Worm (Caenorhabditis elegans) whole organism, L2 larva: ENCODE data around the gene vha-14.

Experiments used
- C34F6.9 ChIP-seq: fragments of 150-350 bp; optimal IDR thresholded peaks from 2 replicates; lab custom pipeline; 2014; ENCODE audit warnings: missing biosample characterization, missing genetic modification characterization
- ZK546.5 ChIP-seq: sonication (generic microtip); optimal IDR thresholded peaks from 2 replicates; lab custom pipeline; 2017; ENCODE audit warnings: missing biosample characterization, missing genetic modification characterization
- alr-1 ChIP-seq: fragments of 150-350 bp; optimal IDR thresholded peaks from 2 replicates; lab custom pipeline; 2014; ENCODE audit warnings: missing biosample characterization, missing genetic modification characterization
- aly-2 ChIP-seq: fragments of 150-350 bp; optimal IDR thresholded peaks from 2 replicates; lab custom pipeline; 2014; ENCODE audit warnings: missing biosample characterization, missing genetic modification characterization
- ama-1 ChIP-seq: fragments of 150-350 bp; optimal IDR thresholded peaks from 2 replicates; lab custom pipeline; 2018; ENCODE audit warnings: inconsistent platforms
- ceh-82 ChIP-seq: fragments of 150-350 bp; optimal IDR thresholded peaks from 2 replicates; lab custom pipeline; 2014; ENCODE audit warnings: missing biosample characterization, missing genetic modification characterization
- crh-2 ChIP-seq: sonication (generic microtip); optimal IDR thresholded peaks from 2 replicates; lab custom pipeline; 2017; ENCODE audit warnings: missing biosample characterization, missing genetic modification characterization
- dmd-4 ChIP-seq: sonication (generic microtip); optimal IDR thresholded peaks from 2 replicates; lab custom pipeline; 2017; ENCODE audit warnings: missing biosample characterization, missing genetic modification characterization
- egl-27 ChIP-seq: sonication (generic microtip); optimal IDR thresholded peaks from 3 replicates; lab custom pipeline; 2017; ENCODE audit warnings: missing biosample characterization, missing genetic modification reagents, missing genetic modification characterization
- elt-1 ChIP-seq: fragments of 150-350 bp; optimal IDR thresholded peaks from 2 replicates; lab custom pipeline; 2014; ENCODE audit warnings: missing biosample characterization, missing genetic modification characterization
- gmeb-1 ChIP-seq: fragments of 150-350 bp; optimal IDR thresholded peaks from 2 replicates; lab custom pipeline; 2014; ENCODE audit warnings: missing biosample characterization, missing genetic modification characterization
- lin-11 ChIP-seq: fragments of 150-350 bp; sonication (generic microtip); optimal IDR thresholded peaks from 2 replicates; lab custom pipeline; 2014; ENCODE audit warnings: missing biosample characterization, missing genetic modification characterization, inconsistent platforms, mixed read lengths
- lin-13 ChIP-seq: fragments of 150-350 bp; optimal IDR thresholded peaks from 2 replicates; lab custom pipeline; 2014; ENCODE audit warnings: missing biosample characterization, missing genetic modification reagents, missing genetic modification characterization
- lin-39 ChIP-seq: fragments of 150-350 bp; optimal IDR thresholded peaks from 2 replicates; lab custom pipeline; 2014; ENCODE audit warnings: missing biosample characterization, missing genetic modification reagents, missing genetic modification characterization
- lsy-2 ChIP-seq, 2 experiments: fragments of 150-350 bp in 1 of 2; sonication (generic microtip) in 1 of 2; optimal IDR thresholded peaks; 2 replicates each; lab custom pipeline; 2014 to 2017; ENCODE audit warnings: missing biosample characterization in 2 of 2, missing genetic modification characterization in 2 of 2
- mab-5 ChIP-seq: fragments of 150-350 bp; optimal IDR thresholded peaks from 2 replicates; lab custom pipeline; 2014; ENCODE audit warnings: missing biosample characterization, missing genetic modification characterization
- mbf-1 ChIP-seq: sonication (generic microtip); optimal IDR thresholded peaks from 2 replicates; lab custom pipeline; 2017; ENCODE audit warnings: missing biosample characterization, missing genetic modification characterization
- mdl-1 ChIP-seq, 2 experiments: fragments of 150-350 bp in 1 of 2; sonication (generic microtip) in 1 of 2; optimal IDR thresholded peaks; 2 replicates each; lab custom pipeline; 2017; ENCODE audit warnings: missing biosample characterization in 2 of 2, missing genetic modification characterization in 2 of 2
- nhr-10 ChIP-seq: sonication (generic microtip); optimal IDR thresholded peaks from 2 replicates; lab custom pipeline; 2017; ENCODE audit warnings: missing biosample characterization, missing genetic modification characterization
- nhr-129 ChIP-seq: fragments of 150-350 bp; optimal IDR thresholded peaks from 2 replicates; lab custom pipeline; 2014; ENCODE audit warnings: missing biosample characterization, missing genetic modification characterization
- nhr-23 ChIP-seq: fragments of 150-350 bp; optimal IDR thresholded peaks from 2 replicates; lab custom pipeline; 2014; ENCODE audit warnings: missing biosample characterization, missing genetic modification reagents, missing genetic modification characterization
- nhr-237 ChIP-seq: fragments of 150-350 bp; optimal IDR thresholded peaks from 2 replicates; lab custom pipeline; 2014; ENCODE audit warnings: missing biosample characterization, missing genetic modification characterization
- nhr-25 ChIP-seq: fragments of 150-350 bp; sonication (generic microtip); optimal IDR thresholded peaks from 3 replicates; lab custom pipeline; 2014; ENCODE audit warnings: missing biosample characterization, missing genetic modification characterization
- nhr-6 ChIP-seq: fragments of 150-350 bp; optimal IDR thresholded peaks from 2 replicates; lab custom pipeline; 2014; ENCODE audit warnings: missing biosample characterization, missing genetic modification characterization
- nhr-77 ChIP-seq: fragments of 150-350 bp; optimal IDR thresholded peaks from 2 replicates; lab custom pipeline; 2014; ENCODE audit warnings: missing biosample characterization, missing genetic modification characterization
- sma-3 ChIP-seq: sonication (generic microtip); optimal IDR thresholded peaks from 2 replicates; lab custom pipeline; 2016; ENCODE audit warnings: missing genetic modification reagents, missing genetic modification characterization, missing compliant biosample characterization
- sma-9 ChIP-seq, 2 experiments: fragments of 150-350 bp in 1 of 2; sonication (generic microtip) in 1 of 2; optimal IDR thresholded peaks; 2 replicates each; lab custom pipeline; 2014 to 2016; ENCODE audit warnings: missing genetic modification characterization in 2 of 2, mild to moderate bottlenecking in 1 of 2, missing biosample characterization in 1 of 2, missing compliant biosample characterization in 1 of 2, missing genetic modification reagents in 1 of 2, moderate library complexity in 1 of 2
- snpc-4 ChIP-seq: fragments of 150-350 bp; optimal IDR thresholded peaks from 2 replicates; lab custom pipeline; 2014; ENCODE audit warnings: missing biosample characterization, missing genetic modification characterization
- unc-39 ChIP-seq: fragments of 150-350 bp; optimal IDR thresholded peaks from 2 replicates; lab custom pipeline; 2014; ENCODE audit warnings: missing biosample characterization, missing genetic modification characterization
- unc-55 ChIP-seq: fragments of 150-350 bp; sonication (generic microtip); optimal IDR thresholded peaks from 3 replicates; lab custom pipeline; 2014; ENCODE audit warnings: missing biosample characterization, missing genetic modification reagents, missing genetic modification characterization
- ztf-1 ChIP-seq: fragments of 200-800 bp; sonication (Bioruptor generic); conservative IDR thresholded peaks from 2 replicates; pipeline ENCODE4 v1.3.6; 2022; ENCODE audit warnings: missing genetic modification characterization, missing compliant biosample characterization
- ztf-11 ChIP-seq: sonication (generic microtip); optimal IDR thresholded peaks from 2 replicates; lab custom pipeline; 2017; ENCODE audit warnings: missing biosample characterization, missing genetic modification characterization

Gene vha-14

ce11 chrIII:9523581-9523980, 15.7 kb downstream of the vha-14 start, which contains the start of gene mrps-23:
mrps-23 (minus strand) TSS chrIII:9523672.
- peak; percentile 24 for TF ChIP-seq unc-55
- TF ChIP-seq mab-5 (tag; lab: Kevin White, UChicago): no peak
- no peak for TF ChIP-seq ztf-11 (tag; lab: Kevin White, UChicago)
- no peak for TF ChIP-seq lin-11 (tag; lab: Kevin White, UChicago)
- TF ChIP-seq lsy-2 (tag; optimal IDR thresholded peaks at IDR 0.05; lab: Kevin White, UChicago): peak in 1 of 2 experiments; percentile 31
- TF ChIP-seq mbf-1 (tag; lab: Kevin White, UChicago): no peak
- TF ChIP-seq nhr-25 (tag; lab: Kevin White, UChicago): peak; percentile 14

- TF ChIP-seq alr-1 (tag; lab: Kevin White, UChicago) (no peak), gmeb-1 (tag; lab: Kevin White, UChicago) (no peak), sma-3 (GFP tag; lab: Kevin White, UChicago) (no peak), egl-27 (tag; lab: Kevin White, UChicago) (no peak), nhr-6 (tag; lab: Kevin White, UChicago) (no peak), lin-11 (tag; lab: Kevin White, UChicago) (no peak), dmd-4 (tag; lab: Kevin White, UChicago) (no peak), nhr-10 (tag; lab: Kevin White, UChicago) (no peak), snpc-4 (tag; lab: Kevin White, UChicago) (no peak), elt-1 (tag; lab: Kevin White, UChicago) (no peak), unc-39 (no peak), nhr-237 (tag; lab: Kevin White, UChicago) (no peak), ama-1 (no peak), nhr-23 (tag; lab: Kevin White, UChicago) (no peak), ZK546.5 (tag; lab: Kevin White, UChicago) (no peak), ztf-1 (GFP tag; lab: Robert Waterston, UW) (no peak), nhr-25 (tag; lab: Kevin White, UChicago) (no peak)
Measured at ce11 chrIII:9525252-9525651, 17.4 kb downstream of the vha-14 start, which contains the start of gene trpp-3. trpp-3 (plus strand) TSS chrIII:9525552.

ce11 chrIII:9526851-9527250, 19.0 kb downstream of the vha-14 start, which contains the start of gene ZK1098.6:
ZK1098.6 (plus strand) TSS chrIII:9527151.
- TF ChIP-seq aly-2 (no peak), lin-39 (tag; lab: Kevin White, UChicago) (no peak), nhr-129 (tag; lab: Kevin White, UChicago) (no peak), nhr-6 (tag; lab: Kevin White, UChicago) (no peak), nhr-10 (tag; lab: Kevin White, UChicago) (no peak)
- TF ChIP-seq, all 48 proteins: peak for 0

ce11 chrIII:9528824-9529223, 20.9 kb downstream of the vha-14 start, which contains the start of gene ZK1098.2:
ZK1098.2 (plus strand) TSS chrIII:9529159.
- peak in 1 of 2 experiments; percentile 56 for TF ChIP-seq lsy-2 (tag; optimal IDR thresholded peaks at IDR 0.05; lab: Kevin White, UChicago)
- no peak for TF ChIP-seq nhr-77 (tag; lab: Kevin White, UChicago)
- no peak for TF ChIP-seq ceh-82
- TF ChIP-seq sma-9 (GFP tag; optimal IDR thresholded peaks at IDR 0.05; lab: Kevin White, UChicago): no peak
- TF ChIP-seq sma-9 (tag; optimal IDR thresholded peaks at IDR 0.05; lab: Kevin White, UChicago): no peak
- TF ChIP-seq C34F6.9 (tag; lab: Kevin White, UChicago): peak; percentile 48
- peak; percentile 60 for TF ChIP-seq crh-2 (tag; lab: Kevin White, UChicago)
- TF ChIP-seq nhr-10 (tag; lab: Kevin White, UChicago): no peak
- TF ChIP-seq unc-55: peak; percentile 31
- TF ChIP-seq mdl-1 (tag; optimal IDR thresholded peaks at IDR 0.05; lab: Kevin White, UChicago): no peak
- TF ChIP-seq lin-11 (tag; lab: Kevin White, UChicago): no peak
- no peak for TF ChIP-seq mbf-1 (tag; lab: Kevin White, UChicago)
- TF ChIP-seq, all 48 proteins: peak for 4

- TF ChIP-seq dmd-4 (tag; lab: Kevin White, UChicago): no peak
- peak; percentile 16 for TF ChIP-seq lin-13 (GFP tag; lab: Kevin White, UChicago)
- no peak for TF ChIP-seq ZK546.5 (tag; lab: Kevin White, UChicago)
- TF ChIP-seq lsy-2 (tag; optimal IDR thresholded peaks at IDR 0.05; lab: Kevin White, UChicago): peak in 1 of 2 experiments; percentile 60
- peak; percentile 51 for TF ChIP-seq unc-55
- peak; percentile 65 for TF ChIP-seq C34F6.9 (tag; lab: Kevin White, UChicago)
- no peak for TF ChIP-seq ceh-82
Measured at ce11 chrIII:9538655-9539155, 30.8 kb downstream of the vha-14 start, which contains the start of gene ZK1098.3. ZK1098.3 (minus strand) TSS chrIII:9538705.
